Worm (Caenorhabditis elegans): ENCODE measurements around the gene F09B12.3.

DNA sequence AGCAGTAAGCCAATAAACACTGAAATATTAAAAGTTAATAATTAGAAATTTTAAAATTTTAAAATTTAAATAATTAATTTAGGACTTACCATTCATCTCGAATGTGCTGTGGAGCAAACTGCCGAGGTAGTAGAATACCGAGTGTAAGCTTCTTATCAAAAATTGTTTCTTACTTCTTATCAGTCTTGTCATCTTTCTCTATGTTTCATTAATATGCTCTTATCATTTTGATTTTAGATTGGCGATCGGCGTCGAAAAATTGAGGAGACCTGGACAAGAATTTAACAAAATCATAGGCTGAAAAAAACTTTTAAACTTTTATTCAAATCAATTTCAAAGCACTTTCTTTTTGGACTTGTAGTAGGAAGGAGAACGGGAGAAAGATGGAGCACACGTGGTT, at the start of gene F09B12.3:
- TF ChIP-seq dpff-1 (tag; optimal IDR thresholded peaks at IDR 0.05) (no peak), him-1 (tag; optimal IDR thresholded peaks at IDR 0.05) (no peak), unc-62 (GFP tag; optimal IDR thresholded peaks at IDR 0.05) (no peak), lin-40 (tag; optimal IDR thresholded peaks at IDR 0.05) (no peak), K12H6.12 (tag; optimal IDR thresholded peaks at IDR 0.05) (no peak), nfya-2 (GFP tag; IDR thresholded peaks at IDR 0.05) (no peak), rcor-1 (GFP tag; IDR thresholded peaks at IDR 0.05) (no peak), lsy-27 (tag; optimal IDR thresholded peaks at IDR 0.05; ENCODE audit: borderline replicate concordance, insufficient read depth) (no peak), gei-17 (GFP tag; optimal IDR thresholded peaks at IDR 0.05) (no peak), snpc-4 (GFP tag; optimal IDR thresholded peaks at IDR 0.05) (no peak), snpc-4 (tag; optimal IDR thresholded peaks at IDR 0.05) (no peak), madf-10 (tag; optimal IDR thresholded peaks at IDR 0.05) (no peak), ztf-18 (tag; optimal IDR thresholded peaks at IDR 0.05) (no peak)
